Fruit fly (Drosophila melanogaster): ENCODE results near the gene PolD1.
A peak's percentile ranks its signal among the peaks of the same experiment; 100 is the strongest.

Gene PolD1

dm6 chr3L:16025020-16025680 lies 37.5 kb upstream of the PolD1 start (continued):
- TF ChIP-seq psq (GFP tag; optimal IDR thresholded peaks at IDR 0.05) (no peak), repo (GFP tag; optimal IDR thresholded peaks at IDR 0.05) (no peak), caup (GFP tag; optimal IDR thresholded peaks at IDR 0.05; ENCODE audit: severe bottlenecking) (no peak), dimm (GFP tag; IDR thresholded peaks at IDR 0.05) (no peak), CG13123 (GFP tag; optimal IDR thresholded peaks at IDR 0.05) (no peak), CG4617 (GFP tag; optimal IDR thresholded peaks at IDR 0.05; ENCODE audit: borderline replicate concordance) (no peak), ac (GFP tag; optimal IDR thresholded peaks at IDR 0.05) (peak; percentile 62), CrebB (tag; optimal IDR thresholded peaks at IDR 0.05) (no peak), CG10274 (GFP tag; optimal IDR thresholded peaks at IDR 0.05) (no peak), CG34224 (GFP tag; IDR thresholded peaks at IDR 0.05; ENCODE audit: partially characterized antibody) (no peak), wdn (GFP tag; IDR thresholded peaks at IDR 0.05) (no peak), seq (GFP tag; IDR thresholded peaks at IDR 0.05) (no peak), lbe (GFP tag; optimal IDR thresholded peaks at IDR 0.05) (no peak), Poxn (GFP tag; IDR thresholded peaks at IDR 0.05) (no peak), CG10543 (GFP tag; optimal IDR thresholded peaks at IDR 0.05) (peak; percentile 4), CG4328 (GFP tag; optimal IDR thresholded peaks at IDR 0.05) (no peak), nom (GFP tag; optimal IDR thresholded peaks at IDR 0.05) (no peak), bab2 (GFP tag; optimal IDR thresholded peaks at IDR 0.05) (no peak), CG14014 (GFP tag; IDR thresholded peaks at IDR 0.05) (no peak), Rfx (GFP tag; IDR thresholded peaks at IDR 0.05) (no peak), CG15269 (tag; optimal IDR thresholded peaks at IDR 0.05) (peak; percentile 46), Hand (GFP tag; optimal IDR thresholded peaks at IDR 0.05) (no peak), CG2678 (tag; optimal IDR thresholded peaks at IDR 0.05) (no peak), sna (GFP tag; IDR thresholded peaks at IDR 0.05; ENCODE audit: partially characterized antibody) (no peak), Xrp1 (GFP tag; IDR thresholded peaks at IDR 0.05) (0 out of 2 replicates have a peak, but pooled peaks have one; percentile 9), CG12071 (GFP tag; optimal IDR thresholded peaks at IDR 0.05) (no peak), NK7.1 (GFP tag; optimal IDR thresholded peaks at IDR 0.05) (no peak), Atf6 (GFP tag; IDR thresholded peaks at IDR 0.05) (no peak), slbo (GFP tag; IDR thresholded peaks at IDR 0.05) (no peak), ems (GFP tag; optimal IDR thresholded peaks at IDR 0.05) (no peak), D (optimal IDR thresholded peaks at IDR 0.05) (peak; percentile 77), D (GFP tag; optimal IDR thresholded peaks at IDR 0.05) (no peak), pros (GFP tag; optimal IDR thresholded peaks at IDR 0.05) (peak; percentile 9), corto (GFP tag; optimal IDR thresholded peaks at IDR 0.05) (no peak), CG7271 (tag; optimal IDR thresholded peaks at IDR 0.05) (peak; percentile 24), Sox102F (GFP tag; optimal IDR thresholded peaks at IDR 0.05) (no peak), ATbp (GFP tag; optimal IDR thresholded peaks at IDR 0.05) (no peak), CG17802 (tag; optimal IDR thresholded peaks at IDR 0.05) (no peak), CG12219 (GFP tag; optimal IDR thresholded peaks at IDR 0.05) (no peak), odd (GFP tag; optimal IDR thresholded peaks at IDR 0.05) (no peak), crol (GFP tag; IDR thresholded peaks at IDR 0.05) (peak; percentile 22; the same call in 1 of the 2 replicates), NfI (GFP tag; optimal IDR thresholded peaks at IDR 0.05) (no peak), dm (GFP tag; optimal IDR thresholded peaks at IDR 0.05) (no peak), Meics (GFP tag; optimal IDR thresholded peaks at IDR 0.05) (no peak), CG31365 (tag; optimal IDR thresholded peaks at IDR 0.05) (no peak), ase (GFP tag; IDR thresholded peaks at IDR 0.05) (no peak), abd-A (tag; optimal IDR thresholded peaks at IDR 0.05) (no peak), B-H2 (GFP tag; optimal IDR thresholded peaks at IDR 0.05) (no peak), trem (tag; optimal IDR thresholded peaks at IDR 0.05) (no peak), Dad (GFP tag; optimal IDR thresholded peaks at IDR 0.05) (no peak)
